Worm (Caenorhabditis elegans) whole organism, L3 larva: ENCODE data around the gene grl-15.

Experiments
- R02D3.7 ChIP-seq: fragments of 150-350 bp; optimal IDR thresholded peaks from 2 replicates; lab custom pipeline; 2014; ENCODE audit warnings: missing biosample characterization, missing genetic modification characterization
- lin-39 ChIP-seq: fragments of 150-350 bp; optimal IDR thresholded peaks from 2 replicates; lab custom pipeline; 2018; ENCODE audit warnings: missing biosample characterization, missing genetic modification reagents, missing genetic modification characterization
- mdl-1 ChIP-seq: fragments of 150-350 bp; optimal IDR thresholded peaks from 2 replicates; lab custom pipeline; 2014; ENCODE audit warnings: missing biosample characterization, missing genetic modification characterization
- zag-1 ChIP-seq: fragments of 150-350 bp; optimal IDR thresholded peaks from 2 replicates; lab custom pipeline; 2014; ENCODE audit warnings: missing biosample characterization, missing genetic modification characterization

- no peak for TF ChIP-seq mdl-1 (tag; lab: Kevin White, UChicago)
- no peak for TF ChIP-seq lin-39
- TF ChIP-seq zag-1 (tag; lab: Kevin White, UChicago) = no peak
- TF ChIP-seq R02D3.7 (tag; lab: Kevin White, UChicago) = no peak
Measured at ce11 chrIII:12270391-12270790, 34.6 kb upstream of the grl-15 start.
